Fruit fly (Drosophila melanogaster): Measurements from ENCODE around the gene Taf4.

The Taf4 gene

DNA sequence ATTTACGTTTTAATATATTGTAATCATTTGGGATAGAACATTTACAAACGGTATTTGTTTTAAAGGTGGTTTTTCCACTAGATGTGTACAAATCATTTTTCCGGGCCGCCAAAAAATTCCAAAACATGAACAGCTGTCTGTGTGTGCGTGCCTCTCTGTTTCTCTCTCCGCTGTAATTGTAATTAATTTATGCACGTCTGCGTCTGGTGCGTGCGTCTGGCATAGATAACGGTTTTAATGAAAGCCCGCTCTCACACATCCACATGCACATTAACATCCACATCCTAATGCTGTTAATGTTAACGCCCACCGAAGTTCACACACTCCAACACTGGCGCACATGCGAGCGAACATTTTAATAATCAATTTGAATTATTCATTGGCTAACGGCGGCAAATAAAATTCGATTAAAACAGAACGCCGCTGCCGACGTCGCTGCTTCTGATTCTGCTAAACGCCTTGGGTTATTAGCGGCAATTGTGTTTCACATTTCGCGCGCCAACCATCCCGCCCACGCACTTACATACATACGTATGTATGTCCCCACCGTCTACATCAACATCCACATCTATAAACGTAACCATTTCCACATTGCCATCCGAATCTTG, 33.0 kb downstream of the Taf4 start:
- TF ChIP-seq CG7045 (GFP tag; optimal IDR thresholded peaks at IDR 0.05) (no peak), cnc (optimal IDR thresholded peaks at IDR 0.05) (no peak), tj (GFP tag; optimal IDR thresholded peaks at IDR 0.05) (no peak), CG12768 (GFP tag; optimal IDR thresholded peaks at IDR 0.05) (no peak), Hr96 (GFP tag; optimal IDR thresholded peaks at IDR 0.05) (no peak), Crg-1 (GFP tag; optimal IDR thresholded peaks at IDR 0.05) (no peak), cic (GFP tag; optimal IDR thresholded peaks at IDR 0.05) (no peak), CG14711 (tag; optimal IDR thresholded peaks at IDR 0.05) (no peak), toe (GFP tag; optimal IDR thresholded peaks at IDR 0.05) (no peak)

DNA sequence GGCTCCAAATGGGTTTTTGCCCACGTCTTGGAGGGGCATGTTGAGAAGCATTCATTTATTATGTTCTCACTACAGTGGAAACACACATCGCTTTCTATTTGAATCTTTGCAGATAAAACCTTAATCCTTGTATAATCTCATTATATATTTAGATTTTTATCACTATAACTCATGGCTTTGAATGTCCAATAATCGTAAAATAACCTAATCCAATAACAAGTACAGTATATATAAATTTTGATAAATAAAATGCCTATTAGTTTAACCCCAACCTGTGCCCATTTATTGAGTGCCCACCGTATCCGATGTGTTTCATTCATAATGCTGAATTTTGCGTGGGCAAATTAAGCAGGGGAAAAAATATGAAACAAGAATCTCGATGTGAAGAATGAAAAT, 33.5 kb downstream of the Taf4 start:
- peak; percentile 66 for TF ChIP-seq kay (GFP tag; ENCODE audit: borderline replicate concordance)
- TF ChIP-seq pad (GFP tag; optimal IDR thresholded peaks at IDR 0.05): no peak

DNA sequence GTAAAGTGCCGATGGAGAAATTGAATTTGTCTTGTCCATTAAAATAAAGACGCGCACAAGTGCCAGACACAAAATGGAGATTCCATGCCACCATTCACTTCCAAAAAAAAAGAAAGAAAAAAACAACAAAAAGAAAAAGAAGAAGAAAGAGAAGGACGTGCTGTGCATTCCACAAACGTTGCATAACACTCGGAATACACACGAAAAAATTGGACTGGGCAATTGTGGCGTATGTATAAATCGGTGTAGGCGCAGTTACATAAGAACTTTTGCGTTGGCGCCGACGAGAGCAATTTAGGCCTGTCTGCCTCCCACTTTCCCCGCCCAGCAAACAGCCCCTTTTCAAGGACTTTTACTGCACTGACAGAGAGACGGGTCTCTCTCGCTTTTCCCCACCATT, 34.3 kb downstream of the Taf4 start:
- no peak for TF ChIP-seq CG7101 (tag; optimal IDR thresholded peaks at IDR 0.05)
- no peak for TF ChIP-seq cic (GFP tag; optimal IDR thresholded peaks at IDR 0.05)
- no peak for TF ChIP-seq CG5204 (GFP tag; optimal IDR thresholded peaks at IDR 0.05)
- TF ChIP-seq Clk (GFP tag; optimal IDR thresholded peaks at IDR 0.05): no peak
- no peak for TF ChIP-seq CG1620 (GFP tag; optimal IDR thresholded peaks at IDR 0.05)
- TF ChIP-seq Crg-1 (GFP tag; optimal IDR thresholded peaks at IDR 0.05): no peak
- TF ChIP-seq CG7045 (GFP tag; optimal IDR thresholded peaks at IDR 0.05): no peak
- no peak for TF ChIP-seq CG11617 (GFP tag; optimal IDR thresholded peaks at IDR 0.05)
- TF ChIP-seq Hr96 (GFP tag; optimal IDR thresholded peaks at IDR 0.05): no peak

DNA sequence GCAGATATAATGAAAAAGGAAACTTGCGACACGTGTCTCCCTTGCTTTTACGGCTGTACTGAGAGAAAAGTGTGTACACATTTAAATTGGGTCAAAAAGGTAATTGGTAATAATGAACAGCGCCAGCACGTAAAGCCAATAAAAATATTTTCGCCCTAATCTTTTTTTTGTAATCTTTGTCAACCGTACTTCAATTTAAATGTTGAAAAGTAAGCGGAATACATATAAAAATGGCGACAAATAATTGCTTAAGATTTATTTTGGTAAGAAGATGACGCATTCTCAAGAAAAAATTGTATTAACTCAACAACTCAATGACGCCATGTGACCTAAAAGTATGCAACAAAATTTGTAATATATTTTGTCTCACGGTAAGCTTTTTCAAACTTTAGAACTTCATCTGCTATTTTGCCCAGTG, 34.8 kb downstream of the Taf4 start:
- peak; percentile 37 for TF ChIP-seq Clk (GFP tag; optimal IDR thresholded peaks at IDR 0.05)
- peak; percentile 26 for TF ChIP-seq CG11617 (GFP tag; optimal IDR thresholded peaks at IDR 0.05)
- TF ChIP-seq tj (GFP tag; optimal IDR thresholded peaks at IDR 0.05): peak; percentile 43
- TF ChIP-seq Hr96 (GFP tag; optimal IDR thresholded peaks at IDR 0.05): no peak
- TF ChIP-seq CG7045 (GFP tag; optimal IDR thresholded peaks at IDR 0.05): peak; percentile 37
- peak; percentile 7 for TF ChIP-seq pad (GFP tag; optimal IDR thresholded peaks at IDR 0.05)

DNA sequence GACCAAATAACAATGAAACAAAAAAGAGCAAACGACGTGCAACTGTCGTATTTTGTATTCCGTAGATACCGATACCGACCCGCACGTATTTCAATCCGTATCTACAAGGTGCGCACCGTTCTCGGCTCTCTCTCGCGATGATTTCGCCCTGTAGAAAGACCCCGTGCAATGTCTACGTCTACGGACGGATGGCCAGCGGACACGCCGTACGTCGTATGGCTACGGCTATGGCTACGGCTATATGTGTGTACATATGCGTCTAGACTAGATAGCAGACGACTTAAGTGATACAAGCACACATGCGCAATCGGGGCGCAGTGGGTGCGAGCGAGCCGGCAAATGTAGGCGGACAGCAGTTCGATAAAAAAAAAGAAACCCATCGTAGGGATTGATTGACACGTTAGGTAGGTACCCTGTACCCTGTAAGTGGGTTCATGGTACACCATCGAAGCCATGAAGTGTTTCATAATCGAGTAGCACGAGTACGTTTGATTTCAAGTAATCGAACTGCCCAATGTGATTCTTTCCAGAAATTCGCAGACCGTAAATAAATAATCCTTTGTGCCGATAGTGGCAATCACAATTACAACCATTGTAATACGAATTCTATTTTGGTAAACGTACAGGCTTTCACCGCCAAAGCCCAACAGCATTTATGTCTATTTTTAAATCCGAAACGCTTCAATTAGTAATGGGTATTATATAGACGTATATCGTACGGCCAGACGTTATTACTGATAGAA, 36.6 kb downstream of the Taf4 start:
- peak; percentile 46 for TF ChIP-seq CG7101 (tag; optimal IDR thresholded peaks at IDR 0.05)
- TF ChIP-seq CG11617 (GFP tag; optimal IDR thresholded peaks at IDR 0.05): peak; percentile 51
- TF ChIP-seq Mnt (GFP tag; optimal IDR thresholded peaks at IDR 0.05): peak; percentile 85
- TF ChIP-seq CG7045 (GFP tag; optimal IDR thresholded peaks at IDR 0.05): peak; percentile 25
- TF ChIP-seq tj (GFP tag; optimal IDR thresholded peaks at IDR 0.05): peak; percentile 13
- TF ChIP-seq toe (GFP tag; optimal IDR thresholded peaks at IDR 0.05): no peak
- peak; percentile 50 for TF ChIP-seq CG5204 (GFP tag; optimal IDR thresholded peaks at IDR 0.05)
- TF ChIP-seq CG33017 (tag; optimal IDR thresholded peaks at IDR 0.05): peak; percentile 59
- peak; percentile 88 for TF ChIP-seq CG12768 (GFP tag; optimal IDR thresholded peaks at IDR 0.05)
- no peak for TF ChIP-seq Crg-1 (GFP tag; optimal IDR thresholded peaks at IDR 0.05)
- TF ChIP-seq CG1620 (GFP tag; optimal IDR thresholded peaks at IDR 0.05): no peak
- peak; percentile 11 for TF ChIP-seq ovo (GFP tag; optimal IDR thresholded peaks at IDR 0.05)
- no peak for TF ChIP-seq bab1 (GFP tag; optimal IDR thresholded peaks at IDR 0.05)
- TF ChIP-seq pad (GFP tag; optimal IDR thresholded peaks at IDR 0.05): peak; percentile 6
- TF ChIP-seq Clk (GFP tag; optimal IDR thresholded peaks at IDR 0.05): no peak
- TF ChIP-seq cic (GFP tag; optimal IDR thresholded peaks at IDR 0.05): peak; percentile 83
- no peak for TF ChIP-seq CG14711 (tag; optimal IDR thresholded peaks at IDR 0.05)
- TF ChIP-seq Hr96 (GFP tag; optimal IDR thresholded peaks at IDR 0.05): peak; percentile 45
- no peak for TF ChIP-seq cnc (optimal IDR thresholded peaks at IDR 0.05)
- TF ChIP-seq kay (GFP tag; ENCODE audit: borderline replicate concordance): peak; percentile 9

DNA sequence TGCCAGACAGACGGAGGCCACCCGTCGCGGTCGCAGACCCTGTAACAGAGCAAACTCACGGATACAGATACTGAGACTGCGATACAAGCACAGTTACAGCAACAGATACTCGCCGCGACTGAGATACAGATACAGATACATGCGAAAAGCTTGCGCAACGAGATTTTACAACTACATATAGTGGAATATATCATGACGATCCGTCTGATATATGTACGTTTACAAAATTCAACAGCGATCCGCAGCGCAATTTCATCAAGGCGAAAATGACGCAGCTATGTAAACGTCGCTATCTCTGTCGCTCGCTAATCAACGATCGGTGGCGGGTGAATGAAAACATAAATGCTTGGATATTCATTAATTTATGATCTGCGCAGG, 37.1 kb downstream of the Taf4 start:
- TF ChIP-seq cic (GFP tag; optimal IDR thresholded peaks at IDR 0.05) (peak; percentile 42), cnc (optimal IDR thresholded peaks at IDR 0.05) (peak in 1 of 2 experiments; percentile 6), toe (GFP tag; optimal IDR thresholded peaks at IDR 0.05) (peak; percentile 21), kay (GFP tag; ENCODE audit: borderline replicate concordance) (peak; percentile 85), CG7045 (GFP tag; optimal IDR thresholded peaks at IDR 0.05) (no peak), CG1620 (GFP tag; optimal IDR thresholded peaks at IDR 0.05) (no peak), CG33017 (tag; optimal IDR thresholded peaks at IDR 0.05) (no peak)

DNA sequence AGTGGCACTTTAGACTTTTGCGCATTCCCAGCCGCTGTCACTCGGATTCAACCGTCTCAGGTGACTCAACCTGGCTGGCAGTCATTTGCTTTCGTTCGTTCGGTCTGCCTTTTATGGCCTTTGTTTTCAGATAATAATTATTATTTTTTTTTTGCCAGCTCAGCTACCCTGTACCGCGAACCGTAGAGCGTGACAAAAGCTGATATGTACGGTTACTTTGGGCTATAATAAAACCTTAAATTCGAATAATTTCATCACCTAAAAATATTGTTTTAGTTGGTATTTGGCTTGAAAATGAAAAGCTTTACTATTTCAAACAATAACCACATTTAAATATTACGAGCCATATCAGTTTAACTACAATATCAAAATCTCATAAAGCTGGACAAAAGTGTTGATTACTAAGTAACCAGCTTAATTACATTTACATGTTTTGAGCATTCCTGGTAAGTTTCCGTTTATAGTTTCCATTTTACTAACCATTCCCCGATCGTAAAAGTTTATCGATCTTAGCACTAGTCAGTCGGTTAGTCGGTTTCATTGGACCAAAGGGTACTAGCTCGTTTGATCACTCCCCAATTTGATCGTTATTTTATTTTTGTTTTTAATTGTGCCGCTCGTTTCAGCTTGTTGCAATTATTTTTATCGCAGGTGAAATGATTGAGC, 38.0 kb downstream of the Taf4 start:
- no peak for TF ChIP-seq cic (GFP tag; optimal IDR thresholded peaks at IDR 0.05)
- no peak for TF ChIP-seq CG7101 (tag; optimal IDR thresholded peaks at IDR 0.05)
- TF ChIP-seq CG14711 (tag; optimal IDR thresholded peaks at IDR 0.05): no peak
- no peak for TF ChIP-seq ovo (GFP tag; optimal IDR thresholded peaks at IDR 0.05)
- TF ChIP-seq cnc (optimal IDR thresholded peaks at IDR 0.05): no peak
- TF ChIP-seq tj (GFP tag; optimal IDR thresholded peaks at IDR 0.05): peak; percentile 73
- peak; percentile 0 for TF ChIP-seq Hr96 (GFP tag; optimal IDR thresholded peaks at IDR 0.05)
- peak; percentile 98 for TF ChIP-seq kay (GFP tag; ENCODE audit: borderline replicate concordance)
- peak; percentile 35 for TF ChIP-seq toe (GFP tag; optimal IDR thresholded peaks at IDR 0.05)
- TF ChIP-seq Crg-1 (GFP tag; optimal IDR thresholded peaks at IDR 0.05): no peak
- TF ChIP-seq Clk (GFP tag; optimal IDR thresholded peaks at IDR 0.05): no peak
- TF ChIP-seq bab1 (GFP tag; optimal IDR thresholded peaks at IDR 0.05): no peak
- TF ChIP-seq CG11617 (GFP tag; optimal IDR thresholded peaks at IDR 0.05): no peak
- TF ChIP-seq CG12768 (GFP tag; optimal IDR thresholded peaks at IDR 0.05): peak; percentile 16
- TF ChIP-seq CG33017 (tag; optimal IDR thresholded peaks at IDR 0.05): no peak
- TF ChIP-seq CG7045 (GFP tag; optimal IDR thresholded peaks at IDR 0.05): no peak
- TF ChIP-seq Mnt (GFP tag; optimal IDR thresholded peaks at IDR 0.05): no peak
- peak; percentile 16 for TF ChIP-seq CG5204 (GFP tag; optimal IDR thresholded peaks at IDR 0.05)
